Fruit fly (Drosophila melanogaster): ENCODE measurements around the gene CG6999.

CG6999 gene

DNA sequence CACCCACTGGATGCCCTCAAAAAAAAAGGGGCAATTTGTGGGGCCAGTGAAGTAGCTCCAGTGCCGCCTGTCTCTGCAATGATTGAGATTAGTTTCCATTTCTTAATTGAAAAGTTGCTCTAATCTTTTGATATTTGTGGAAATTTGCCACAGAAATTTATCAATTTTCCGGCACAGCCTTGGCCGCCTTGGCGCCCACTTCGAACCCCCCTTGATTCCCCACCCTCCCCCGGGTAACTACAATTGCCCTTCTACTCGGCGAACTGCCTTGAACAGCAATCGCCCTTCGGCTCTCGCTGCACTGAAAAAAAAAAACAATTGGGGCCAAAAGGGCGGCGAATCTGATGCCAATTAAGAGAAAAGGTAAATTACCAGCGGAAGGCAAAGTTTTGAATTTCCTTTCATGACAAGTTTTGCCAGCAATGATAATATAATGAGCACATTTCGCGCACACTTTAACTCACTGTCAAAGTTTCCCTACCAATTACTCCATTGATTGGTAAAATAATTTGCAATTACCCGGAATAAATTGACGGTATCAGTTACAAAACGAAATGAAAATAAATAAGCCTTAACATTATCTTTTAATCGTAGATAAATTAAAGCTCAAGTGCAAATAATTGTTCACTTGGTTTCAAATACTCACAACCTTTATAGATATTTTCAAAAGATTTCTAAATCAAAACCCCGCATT lies 31.7 kb downstream of the CG6999 start (continued):
- TF ChIP-seq Fer3 (tag; optimal IDR thresholded peaks at IDR 0.05) (no peak), zf30C (GFP tag; optimal IDR thresholded peaks at IDR 0.05) (peak; percentile 11), Eip74EF (GFP tag; optimal IDR thresholded peaks at IDR 0.05) (no peak), cwo (GFP tag; optimal IDR thresholded peaks at IDR 0.05) (peak; percentile 0), Optix (GFP tag; IDR thresholded peaks at IDR 0.05) (no peak), pb (GFP tag; optimal IDR thresholded peaks at IDR 0.05) (peak; percentile 12), CG12155 (GFP tag; optimal IDR thresholded peaks at IDR 0.05) (no peak), Hr51 (GFP tag; optimal IDR thresholded peaks at IDR 0.05) (peak in 1 of 2 experiments; percentile 35), rib (GFP tag; IDR thresholded peaks at IDR 0.05) (no peak), yki (optimal IDR thresholded peaks at IDR 0.05) (no peak), Dref (GFP tag; IDR thresholded peaks at IDR 0.05) (no peak), cato (GFP tag; optimal IDR thresholded peaks at IDR 0.05; ENCODE audit: borderline replicate concordance) (no peak), oc (tag; optimal IDR thresholded peaks at IDR 0.05) (no peak), Atf6 (GFP tag; IDR thresholded peaks at IDR 0.05) (no peak), exex (tag; optimal IDR thresholded peaks at IDR 0.05) (no peak), Vsx1 (GFP tag; optimal IDR thresholded peaks at IDR 0.05) (no peak), CG12071 (GFP tag; optimal IDR thresholded peaks at IDR 0.05) (no peak), CG10959 (GFP tag; IDR thresholded peaks at IDR 0.05) (no peak), vvl (GFP tag; IDR thresholded peaks at IDR 0.05) (no peak; the same call in 1 of the 2 replicates), CG3065 (GFP tag; optimal IDR thresholded peaks at IDR 0.05) (no peak), CG11504 (tag; optimal IDR thresholded peaks at IDR 0.05) (peak; percentile 67), CG5180 (GFP tag; optimal IDR thresholded peaks at IDR 0.05) (peak; percentile 23), CG31365 (tag; optimal IDR thresholded peaks at IDR 0.05) (no peak), CG32772 (GFP tag; IDR thresholded peaks at IDR 0.05) (no peak), CG6254 (GFP tag; optimal IDR thresholded peaks at IDR 0.05) (no peak), CG2120 (GFP tag; optimal IDR thresholded peaks at IDR 0.05) (peak; percentile 30), CTCF (GFP tag; optimal IDR thresholded peaks at IDR 0.05) (no peak), pfk (GFP tag; optimal IDR thresholded peaks at IDR 0.05) (no peak), CG14050 (GFP tag; IDR thresholded peaks at IDR 0.05) (no peak), crp (GFP tag; optimal IDR thresholded peaks at IDR 0.05) (no peak), CG1024 (GFP tag; IDR thresholded peaks at IDR 0.05) (no peak), lab (GFP tag; optimal IDR thresholded peaks at IDR 0.05) (peak; percentile 43), Atf3 (GFP tag; optimal IDR thresholded peaks at IDR 0.05) (no peak), sim (GFP tag; IDR thresholded peaks at IDR 0.05) (no peak), CG14014 (GFP tag; IDR thresholded peaks at IDR 0.05) (no peak), CG17802 (tag; optimal IDR thresholded peaks at IDR 0.05) (no peak), al (GFP tag; IDR thresholded peaks at IDR 0.05) (no peak), zfh1 (GFP tag; IDR thresholded peaks at IDR 0.05) (no peak), NC2β (GFP tag; optimal IDR thresholded peaks at IDR 0.05) (peak; percentile 5), CG8388 (GFP tag; optimal IDR thresholded peaks at IDR 0.05) (peak; percentile 20), CG14710 (tag; optimal IDR thresholded peaks at IDR 0.05) (peak; percentile 22), Nf-YA (GFP tag; IDR thresholded peaks at IDR 0.05) (no peak), dati (GFP tag; IDR thresholded peaks at IDR 0.05) (no peak), ind (GFP tag; optimal IDR thresholded peaks at IDR 0.05) (peak; percentile 31), Lim3 (GFP tag; IDR thresholded peaks at IDR 0.05) (no peak), Abd-B (GFP tag; optimal IDR thresholded peaks at IDR 0.05) (no peak), CG1792 (GFP tag; optimal IDR thresholded peaks at IDR 0.05) (no peak), D (optimal IDR thresholded peaks at IDR 0.05) (no peak), D (GFP tag; optimal IDR thresholded peaks at IDR 0.05) (peak; percentile 46), dmrt99B (tag; optimal IDR thresholded peaks at IDR 0.05) (peak; percentile 60), dan (GFP tag; IDR thresholded peaks at IDR 0.05) (no peak)

Data from whole organism, embryonic.